Fruit fly (Drosophila melanogaster): ENCODE data around the gene Frl.

The Frl gene

dm6 chr3L:14028485-14029384 lies 24.3 kb upstream of the Frl start, which contains the start of gene Ptip (continued):
- TF ChIP-seq dpn (GFP tag; optimal IDR thresholded peaks at IDR 0.05) (peak; percentile 12 to 16), pita (GFP tag; optimal IDR thresholded peaks at IDR 0.05) (peak; percentile 65), grn (GFP tag; optimal IDR thresholded peaks at IDR 0.05) (no peak), Hmr (GFP tag; optimal IDR thresholded peaks at IDR 0.05) (peak; percentile 54), danr (GFP tag; IDR thresholded peaks at IDR 0.05) (no peak), Atf6 (GFP tag; IDR thresholded peaks at IDR 0.05) (no peak), CG11093 (GFP tag; IDR thresholded peaks at IDR 0.05) (no peak), CG11456 (GFP tag; IDR thresholded peaks at IDR 0.05) (0 out of 3 replicates have a peak, but pooled peaks have one; percentile 7), CG9876 (GFP tag; optimal IDR thresholded peaks at IDR 0.05) (no peak), zfh1 (GFP tag; IDR thresholded peaks at IDR 0.05) (0 out of 3 replicates have a peak, but pooled peaks have one; percentile 34), CG9609 (GFP tag; optimal IDR thresholded peaks at IDR 0.05) (peak; percentile 1), CG3065 (GFP tag; optimal IDR thresholded peaks at IDR 0.05) (no peak), CG8765 (GFP tag; IDR thresholded peaks at IDR 0.05) (no peak), CG2712 (tag; optimal IDR thresholded peaks at IDR 0.05) (no peak), CG1792 (GFP tag; optimal IDR thresholded peaks at IDR 0.05) (peak; percentile 6), CG3995 (GFP tag; optimal IDR thresholded peaks at IDR 0.05) (peak; percentile 55), sr (GFP tag; IDR thresholded peaks at IDR 0.05) (peak; percentile 62; the same call in 2 of the 3 replicates), peb (GFP tag; IDR thresholded peaks at IDR 0.05) (no peak), unc-4 (GFP tag; IDR thresholded peaks at IDR 0.05; ENCODE audit: partially characterized antibody) (peak; percentile 94), caup (GFP tag; optimal IDR thresholded peaks at IDR 0.05; ENCODE audit: severe bottlenecking) (peak; percentile 70), CG9817 (tag; optimal IDR thresholded peaks at IDR 0.05) (no peak), B-H1 (GFP tag; IDR thresholded peaks at IDR 0.05) (no peak), CG4404 (GFP tag; IDR thresholded peaks at IDR 0.05) (no peak), dmrt11E (tag; optimal IDR thresholded peaks at IDR 0.05) (no peak), CG12071 (GFP tag; optimal IDR thresholded peaks at IDR 0.05) (no peak), CG1529 (GFP tag; optimal IDR thresholded peaks at IDR 0.05) (peak; percentile 45), disco-r (GFP tag; optimal IDR thresholded peaks at IDR 0.05) (no peak), sisA (GFP tag; IDR thresholded peaks at IDR 0.05) (no peak), hkb (optimal IDR thresholded peaks at IDR 0.05) (no peak), hkb (GFP tag; IDR thresholded peaks at IDR 0.05) (peak; percentile 67), CG7963 (GFP tag; IDR thresholded peaks at IDR 0.05; ENCODE audit: partially characterized antibody) (peak; percentile 97), CG12391 (tag; optimal IDR thresholded peaks at IDR 0.05) (peak; percentile 25), Oli (tag; optimal IDR thresholded peaks at IDR 0.05) (no peak), dysf (GFP tag; IDR thresholded peaks at IDR 0.05) (peak; percentile 32; the same call in 1 of the 3 replicates), CG7357 (GFP tag; IDR thresholded peaks at IDR 0.05) (no peak), CG10565 (GFP tag; optimal IDR thresholded peaks at IDR 0.05) (no peak), B-H2 (GFP tag; optimal IDR thresholded peaks at IDR 0.05) (peak; percentile 56), CG4854 (GFP tag; optimal IDR thresholded peaks at IDR 0.05) (no peak), unpg (GFP tag; optimal IDR thresholded peaks at IDR 0.05) (no peak), ara (GFP tag; IDR thresholded peaks at IDR 0.05) (no peak), Ravus (GFP tag; IDR thresholded peaks at IDR 0.05) (no peak), exex (tag; optimal IDR thresholded peaks at IDR 0.05) (no peak), Spps (tag; optimal IDR thresholded peaks at IDR 0.05) (no peak), odd (GFP tag; optimal IDR thresholded peaks at IDR 0.05) (peak; percentile 34), Lhr (GFP tag; optimal IDR thresholded peaks at IDR 0.05) (peak; percentile 29), ash1 (GFP tag; optimal IDR thresholded peaks at IDR 0.05) (no peak), CG14860 (GFP tag; IDR thresholded peaks at IDR 0.05; ENCODE audit: partially characterized antibody) (peak; percentile 90), Hr3 (GFP tag; optimal IDR thresholded peaks at IDR 0.05) (no peak), Rfx (GFP tag; IDR thresholded peaks at IDR 0.05) (peak; percentile 75)
